Worm (Caenorhabditis elegans): Measurements from ENCODE around the gene aptf-2.

ce11 chrIV:13398728-13399127 is 17.1 kb downstream of the aptf-2 start, which contains the start of gene Y62E10A.13:
- TF ChIP-seq dve-1 (tag; optimal IDR thresholded peaks at IDR 0.05; ENCODE audit: insufficient read depth) (no peak), ZK546.5 (tag; optimal IDR thresholded peaks at IDR 0.05) (no peak), mdl-1 (tag; optimal IDR thresholded peaks at IDR 0.05) (no peak), egl-27 (tag; optimal IDR thresholded peaks at IDR 0.05) (no peak), arid-1 (GFP tag; conservative IDR thresholded peaks at IDR 0.05) (no peak), ceh-82 (tag; optimal IDR thresholded peaks at IDR 0.05) (no peak), madf-5 (GFP tag; IDR thresholded peaks at IDR 0.05) (no peak)

Measured in whole organism, L4 larva.